Worm (Caenorhabditis elegans) whole organism, mixed stage, embryonic: ENCODE measurements around the gene C07B5.8.

Experiments used
- elt-1 ChIP-seq: sonication (generic microtip); optimal IDR thresholded peaks from 2 replicates; lab custom pipeline; 2017; ENCODE audit warnings: missing genetic modification characterization, mild to moderate bottlenecking, missing compliant biosample characterization, antibody characterized with exemption, moderate library complexity, borderline replicate concordance; ENCODE audit not compliant: insufficient read depth
- elt-3 ChIP-seq: fragments of 150-350 bp; optimal IDR thresholded peaks from 2 replicates; lab custom pipeline; 2014; ENCODE audit warnings: missing biosample characterization, missing genetic modification characterization
- lin-13 ChIP-seq: fragments of 150-350 bp; optimal IDR thresholded peaks from 2 replicates; lab custom pipeline; 2014; ENCODE audit warnings: missing biosample characterization, missing genetic modification characterization
- mab-5 ChIP-seq: fragments of 150-350 bp; optimal IDR thresholded peaks from 2 replicates; lab custom pipeline; 2014; ENCODE audit warnings: missing biosample characterization, missing genetic modification characterization
- nhr-2 ChIP-seq: fragments of 150-350 bp; optimal IDR thresholded peaks from 2 replicates; lab custom pipeline; 2014; ENCODE audit warnings: missing biosample characterization, missing genetic modification characterization
- nhr-237 ChIP-seq: fragments of 150-350 bp; optimal IDR thresholded peaks from 2 replicates; lab custom pipeline; 2014; ENCODE audit warnings: missing biosample characterization, missing genetic modification characterization
- nhr-28 ChIP-seq: fragments of 150-350 bp; optimal IDR thresholded peaks from 2 replicates; lab custom pipeline; 2014; ENCODE audit warnings: missing biosample characterization, missing genetic modification characterization
- snpc-4 ChIP-seq: fragments of 150-350 bp; optimal IDR thresholded peaks from 2 replicates; lab custom pipeline; 2014; ENCODE audit warnings: missing biosample characterization, missing genetic modification characterization
- sptf-1 ChIP-seq: sonication (generic microtip); optimal IDR thresholded peaks from 2 replicates; lab custom pipeline; 2017; ENCODE audit warnings: mild to moderate bottlenecking, missing genetic modification characterization, moderate library complexity, missing compliant biosample characterization
- unc-39 ChIP-seq: fragments of 150-350 bp; optimal IDR thresholded peaks from 2 replicates; lab custom pipeline; 2014; ENCODE audit warnings: missing biosample characterization, missing genetic modification characterization
- unc-62 ChIP-seq: fragments of 150-350 bp; optimal IDR thresholded peaks from 2 replicates; lab custom pipeline; 2014; ENCODE audit warnings: missing biosample characterization, missing genetic modification reagents, missing genetic modification characterization

- TF ChIP-seq nhr-2 (no peak), unc-62 (GFP tag; lab: Kevin White, UChicago) (no peak), elt-1 (tag; lab: Kevin White, UChicago) (no peak), lin-13 (tag; lab: Kevin White, UChicago) (no peak), elt-3 (tag; lab: Kevin White, UChicago) (no peak), nhr-28 (tag; lab: Kevin White, UChicago) (no peak), snpc-4 (tag; lab: Kevin White, UChicago) (no peak), nhr-237 (tag; lab: Kevin White, UChicago) (no peak), mab-5 (no peak), unc-39 (no peak), sptf-1 (tag; lab: Kevin White, UChicago) (no peak)
These were observed 1.1 kb upstream of the C07B5.8 start for ce11 chrX:9537538-9538172.
